Worm (Caenorhabditis elegans): ENCODE results near the gene K02H11.4.

ce11 chrV:1553004-1553403 lies 21.9 kb upstream of the K02H11.4 start, which contains the start of gene srsx-8:
- TF ChIP-seq ccch-3 (GFP tag; optimal IDR thresholded peaks at IDR 0.05): no peak
- no peak for TF ChIP-seq K12H6.12 (tag; optimal IDR thresholded peaks at IDR 0.05)
- TF ChIP-seq fkh-3 (tag; optimal IDR thresholded peaks at IDR 0.05): no peak
- TF ChIP-seq T07F8.4 (tag; optimal IDR thresholded peaks at IDR 0.05): no peak
- no peak for TF ChIP-seq ceh-100 (GFP tag; IDR thresholded peaks at IDR 0.05)
- TF ChIP-seq mxl-1 (tag; optimal IDR thresholded peaks at IDR 0.05): no peak

Measured in whole organism, young adult.